Worm (Caenorhabditis elegans) whole organism, young adult: ENCODE results near the gene C23G10.5.
A peak's percentile ranks its signal among the peaks of the same experiment; 100 is the strongest.

ENCODE experiments used
- B0035.1 ChIP-seq: sonication (generic microtip); optimal IDR thresholded peaks from 2 replicates; lab custom pipeline; 2016; ENCODE audit warnings: missing genetic modification characterization, mild to moderate bottlenecking, missing compliant biosample characterization, missing genotype, missing genetic modification reagents
- B0261.1 ChIP-seq: sonication (generic microtip); optimal IDR thresholded peaks from 2 replicates; lab custom pipeline; 2016; ENCODE audit warnings: mild to moderate bottlenecking, missing genetic modification characterization, moderate library complexity, missing compliant biosample characterization
- C06A6.2 ChIP-seq: fragments of 200-800 bp; sonication (Bioruptor generic); conservative IDR thresholded peaks from 2 replicates; pipeline ENCODE4 v1.3.6; 2022; ENCODE audit warnings: missing genetic modification characterization, missing compliant biosample characterization
- F33H1.4 ChIP-seq: fragments of 200-800 bp; sonication (Bioruptor generic); IDR thresholded peaks from 2 replicates; pipeline ENCODE4 v1.3.6; 2022; ENCODE audit warnings: missing genetic modification reagents, missing genetic modification characterization, missing compliant biosample characterization
- F39B2.1 ChIP-seq: fragments of 200-800 bp; sonication (Bioruptor generic); IDR thresholded peaks from 2 replicates; pipeline ENCODE4 v1.3.6; 2022; ENCODE audit warnings: missing genetic modification reagents, missing genetic modification characterization, missing compliant biosample characterization
- F52B5.7 ChIP-seq: sonication (generic microtip); optimal IDR thresholded peaks from 2 replicates; lab custom pipeline; 2016; ENCODE audit warnings: mild to moderate bottlenecking, missing genetic modification characterization, missing compliant biosample characterization
- F57C9.4 ChIP-seq: sonication (generic microtip); optimal IDR thresholded peaks from 2 replicates; lab custom pipeline; 2017; ENCODE audit warnings: mild to moderate bottlenecking, missing genetic modification characterization, missing compliant biosample characterization
- Y53F4B.3 ChIP-seq: fragments of 200-800 bp; sonication (Bioruptor generic); IDR thresholded peaks from 2 replicates; pipeline ENCODE4 v1.3.6; 2022; ENCODE audit warnings: missing genetic modification reagents, missing genetic modification characterization, missing compliant biosample characterization
- Y53G8AR.9 ChIP-seq: fragments of 200-800 bp; sonication (Bioruptor generic); conservative IDR thresholded peaks from 2 replicates; pipeline ENCODE4 v1.3.6; 2022; ENCODE audit warnings: missing genetic modification reagents, missing genetic modification characterization, missing compliant biosample characterization
- ama-1 ChIP-seq, 3 experiments: fragments of 150-350 bp in 1 of 3; sonication (generic microtip) in 2 of 3; optimal IDR thresholded peaks; 2 replicates each; lab custom pipeline; 2014 to 2018; ENCODE audit warnings: missing biosample characterization in 2 of 3, missing genetic modification characterization in 2 of 3, missing genetic modification reagents in 2 of 3
- attf-5 ChIP-seq: fragments of 200-800 bp; sonication (Bioruptor generic); optimal IDR thresholded peaks from 2 replicates; lab custom pipeline; 2018; ENCODE audit warnings: mild to moderate bottlenecking, missing genetic modification characterization, missing compliant biosample characterization
- attf-6 ChIP-seq: fragments of 200-800 bp; sonication (Bioruptor generic); IDR thresholded peaks from 2 replicates; pipeline ENCODE4 v1.3.6; 2022; ENCODE audit warnings: missing genetic modification reagents, missing genetic modification characterization, missing compliant biosample characterization
- bed-1 ChIP-seq: fragments of 200-800 bp; sonication (Bioruptor generic); IDR thresholded peaks from 2 replicates; pipeline ENCODE4 v1.3.6; 2022; ENCODE audit warnings: missing genetic modification reagents, missing genetic modification characterization, missing compliant biosample characterization
- ccch-3 ChIP-seq: fragments of 200-800 bp; sonication (Bioruptor generic); optimal IDR thresholded peaks from 2 replicates; lab custom pipeline; 2018; ENCODE audit warnings: mild to moderate bottlenecking, missing genetic modification characterization, missing compliant biosample characterization
- cebp-2 ChIP-seq: fragments of 200-800 bp; sonication (Bioruptor generic); IDR thresholded peaks from 2 replicates; pipeline ENCODE4 v1.3.6; 2022; ENCODE audit warnings: missing genetic modification characterization, missing compliant biosample characterization
- ceh-27 ChIP-seq: fragments of 200-800 bp; sonication (Bioruptor generic); optimal IDR thresholded peaks from 2 replicates; lab custom pipeline; 2018; ENCODE audit warnings: mild to moderate bottlenecking, missing genetic modification characterization, moderate library complexity, missing compliant biosample characterization
- ceh-58 ChIP-seq: fragments of 200-800 bp; sonication (Bioruptor generic); IDR thresholded peaks from 2 replicates; pipeline ENCODE4 v1.3.6; 2022; ENCODE audit warnings: missing genetic modification characterization, missing compliant biosample characterization
- die-1 ChIP-seq: sonication (generic microtip); optimal IDR thresholded peaks from 2 replicates; lab custom pipeline; 2016; ENCODE audit warnings: missing genotype, mild to moderate bottlenecking, missing genetic modification characterization, missing compliant biosample characterization
- dpl-1 ChIP-seq: fragments of 150-350 bp; optimal IDR thresholded peaks from 2 replicates; lab custom pipeline; 2014; ENCODE audit warnings: missing biosample characterization, missing genetic modification reagents, missing genetic modification characterization
- egl-18 ChIP-seq: fragments of 200-800 bp; sonication (Bioruptor generic); IDR thresholded peaks from 2 replicates; pipeline ENCODE4 v1.3.6; 2022; ENCODE audit warnings: missing genetic modification reagents, missing genetic modification characterization, missing compliant biosample characterization
- ekl-4 ChIP-seq: fragments of 200-800 bp; sonication (Bioruptor generic); IDR thresholded peaks from 2 replicates; pipeline ENCODE4 v1.3.6; 2022; ENCODE audit warnings: missing genetic modification reagents, missing genetic modification characterization, missing compliant biosample characterization
- ets-4 ChIP-seq: fragments of 200-800 bp; sonication (Bioruptor generic); optimal IDR thresholded peaks from 2 replicates; lab custom pipeline; 2018; ENCODE audit warnings: mild to moderate bottlenecking, missing genetic modification characterization, missing compliant biosample characterization
- hmg-1.2 ChIP-seq: fragments of 200-800 bp; sonication (Bioruptor generic); IDR thresholded peaks from 2 replicates; pipeline ENCODE4 v1.3.6; 2022; ENCODE audit warnings: missing genetic modification reagents, missing genetic modification characterization, missing compliant biosample characterization
- hmg-20 ChIP-seq: fragments of 200-800 bp; sonication (Bioruptor generic); IDR thresholded peaks from 2 replicates; pipeline ENCODE4 v1.3.6; 2022; ENCODE audit warnings: missing genetic modification reagents, missing genetic modification characterization, missing compliant biosample characterization
- hrde-1 ChIP-seq: sonication (generic microtip); optimal IDR thresholded peaks from 2 replicates; lab custom pipeline; 2016; ENCODE audit warnings: missing genetic modification characterization, mild to moderate bottlenecking, missing compliant biosample characterization, moderate library complexity, missing genotype, missing genetic modification reagents, borderline replicate concordance
- hsf-1 ChIP-seq: fragments of 200-800 bp; sonication (Bioruptor generic); IDR thresholded peaks from 2 replicates; pipeline ENCODE4 v1.3.6; 2022; ENCODE audit warnings: missing genetic modification reagents, missing genetic modification characterization, missing compliant biosample characterization
- lag-1 ChIP-seq: fragments of 200-800 bp; sonication (Bioruptor generic); IDR thresholded peaks from 2 replicates; pipeline ENCODE4 v1.3.6; 2022; ENCODE audit warnings: missing genetic modification reagents, missing genetic modification characterization, missing compliant biosample characterization
- let-526 ChIP-seq: fragments of 200-800 bp; sonication (Bioruptor generic); IDR thresholded peaks from 2 replicates; pipeline ENCODE4 v1.3.6; 2022; ENCODE audit warnings: missing genetic modification reagents, missing genetic modification characterization, missing compliant biosample characterization
- madf-10 ChIP-seq: sonication (generic microtip); optimal IDR thresholded peaks from 2 replicates; lab custom pipeline; 2016; ENCODE audit warnings: mild to moderate bottlenecking, missing genetic modification characterization, missing compliant biosample characterization
- madf-3 ChIP-seq: fragments of 200-800 bp; sonication (Bioruptor generic); IDR thresholded peaks from 2 replicates; pipeline ENCODE4 v1.3.6; 2022; ENCODE audit warnings: missing genetic modification reagents, missing genetic modification characterization, missing compliant biosample characterization
- mcd-1 ChIP-seq: fragments of 200-800 bp; sonication (Bioruptor generic); IDR thresholded peaks from 2 replicates; pipeline ENCODE4 v1.3.6; 2022; ENCODE audit warnings: missing genetic modification reagents, missing genetic modification characterization, missing compliant biosample characterization
- mel-28 ChIP-seq: sonication (generic microtip); optimal IDR thresholded peaks from 2 replicates; lab custom pipeline; 2016; ENCODE audit warnings: borderline replicate concordance, mild to moderate bottlenecking, missing genetic modification characterization, missing compliant biosample characterization
- mxl-1 ChIP-seq: sonication (generic microtip); optimal IDR thresholded peaks from 2 replicates; lab custom pipeline; 2016; ENCODE audit warnings: missing genetic modification characterization, missing compliant biosample characterization
- nfya-1 ChIP-seq: sonication (generic microtip); optimal IDR thresholded peaks from 2 replicates; lab custom pipeline; 2017; ENCODE audit warnings: antibody characterized with exemption, missing compliant biosample characterization, missing genetic modification characterization, borderline replicate concordance; ENCODE audit not compliant: insufficient read depth
- nfya-2 ChIP-seq: fragments of 200-800 bp; sonication (Bioruptor generic); IDR thresholded peaks from 2 replicates; pipeline ENCODE4 v1.3.6; 2022; ENCODE audit warnings: missing genetic modification reagents, missing genetic modification characterization, missing compliant biosample characterization
- nhr-120 ChIP-seq: fragments of 200-800 bp; sonication (Bioruptor generic); IDR thresholded peaks from 2 replicates; pipeline ENCODE4 v1.3.6; 2022; ENCODE audit warnings: missing genetic modification characterization, missing compliant biosample characterization
- nhr-80 ChIP-seq: sonication (generic microtip); optimal IDR thresholded peaks from 2 replicates; lab custom pipeline; 2016; ENCODE audit warnings: missing genetic modification characterization, missing compliant biosample characterization
- rec-8 ChIP-seq, 2 experiments: sonication (generic microtip); optimal IDR thresholded peaks; 2 replicates each; lab custom pipeline; 2016; ENCODE audit warnings: mild to moderate bottlenecking in 2 of 2, missing genetic modification characterization in 2 of 2, missing genetic modification reagents in 2 of 2, missing genotype in 2 of 2, missing biosample characterization in 1 of 2, missing compliant biosample characterization in 1 of 2, moderate library complexity in 1 of 2
- sdz-38 ChIP-seq: sonication (generic microtip); optimal IDR thresholded peaks from 2 replicates; lab custom pipeline; 2016; ENCODE audit warnings: missing genotype, missing genetic modification characterization, missing compliant biosample characterization
- snpc-1.1 ChIP-seq: sonication (generic microtip); optimal IDR thresholded peaks from 2 replicates; lab custom pipeline; 2017; ENCODE audit warnings: missing genetic modification characterization, mild to moderate bottlenecking, missing compliant biosample characterization, antibody characterized with exemption, moderate library complexity, missing genotype, missing genetic modification reagents; ENCODE audit not compliant: insufficient read depth
- snpc-1.3 ChIP-seq: sonication (generic microtip); optimal IDR thresholded peaks from 2 replicates; lab custom pipeline; 2017; ENCODE audit warnings: missing genetic modification characterization, mild to moderate bottlenecking, missing compliant biosample characterization, antibody characterized with exemption, moderate library complexity, missing genotype, missing genetic modification reagents; ENCODE audit not compliant: insufficient read depth
- somi-1 ChIP-seq: fragments of 200-800 bp; sonication (Bioruptor generic); optimal IDR thresholded peaks from 2 replicates; lab custom pipeline; 2018; ENCODE audit warnings: mild to moderate bottlenecking, missing genetic modification characterization, missing compliant biosample characterization
- tbx-9 ChIP-seq: sonication (generic microtip); optimal IDR thresholded peaks from 2 replicates; lab custom pipeline; 2016; ENCODE audit warnings: borderline replicate concordance, missing genetic modification characterization, inconsistent platforms, missing compliant biosample characterization
- unc-62 ChIP-seq: fragments of 150-350 bp; optimal IDR thresholded peaks from 2 replicates; lab custom pipeline; 2014; ENCODE audit warnings: missing biosample characterization, missing genetic modification reagents, missing genetic modification characterization
- xnd-1 ChIP-seq: sonication (generic microtip); optimal IDR thresholded peaks from 2 replicates; lab custom pipeline; 2016; ENCODE audit warnings: missing genotype, missing genetic modification reagents, missing genetic modification characterization, missing compliant biosample characterization
- ztf-25 ChIP-seq: fragments of 200-800 bp; sonication (Bioruptor generic); IDR thresholded peaks from 2 replicates; pipeline ENCODE4 v1.3.6; 2022; ENCODE audit warnings: missing genetic modification reagents, missing genetic modification characterization, missing compliant biosample characterization
- ztf-6 ChIP-seq: fragments of 200-800 bp; sonication (Bioruptor generic); IDR thresholded peaks from 2 replicates; pipeline ENCODE4 v1.3.6; 2022; ENCODE audit warnings: missing genetic modification reagents, missing genetic modification characterization, missing compliant biosample characterization

Gene C23G10.5

ce11 chrIII:6206161-6206853 lies 15.4 kb downstream of the C23G10.5 start, which contains the start of the genes sna-3 and rps-3 (continued):
- TF ChIP-seq F39B2.1 (GFP tag; lab: Robert Waterston, UW) (no peak), somi-1 (GFP tag; lab: Kevin White, UChicago) (no peak), tbx-9 (no peak), snpc-1.1 (tag; lab: Kevin White, UChicago) (peak; percentile 66), Y53F4B.3 (no peak), nhr-120 (GFP tag; lab: Robert Waterston, UW) (no peak), hrde-1 (tag; lab: Kevin White, UChicago) (no peak), rec-8 (tag; optimal IDR thresholded peaks at IDR 0.05; lab: Kevin White, UChicago) (no peak), egl-18 (GFP tag; lab: Robert Waterston, UW) (no peak), B0261.1 (tag; lab: Kevin White, UChicago) (no peak), dpl-1 (GFP tag; lab: Kevin White, UChicago) (peak; percentile 29), let-526 (GFP tag; lab: Robert Waterston, UW) (no peak), mcd-1 (GFP tag; lab: Robert Waterston, UW) (peak; percentile 72), C06A6.2 (GFP tag; lab: Robert Waterston, UW) (no peak), bed-1 (no peak), ekl-4 (GFP tag; lab: Robert Waterston, UW) (no peak), die-1 (no peak), ccch-3 (GFP tag; lab: Kevin White, UChicago) (no peak), lag-1 (GFP tag; lab: Robert Waterston, UW) (no peak), attf-6 (GFP tag; lab: Robert Waterston, UW) (no peak), nhr-80 (tag; lab: Kevin White, UChicago) (peak; percentile 54), madf-10 (tag; lab: Kevin White, UChicago) (no peak), hsf-1 (GFP tag; lab: Robert Waterston, UW) (peak; percentile 58; the same call in 1 of the 2 replicates), ztf-6 (GFP tag; lab: Robert Waterston, UW) (no peak), hmg-1.2 (peak; percentile 86), ztf-25 (no peak), nfya-2 (GFP tag; lab: Robert Waterston, UW) (no peak), attf-5 (peak; percentile 83), cebp-2 (no peak), ama-1 (optimal IDR thresholded peaks at IDR 0.05; lab: Kevin White, UChicago) (no peak), ama-1 (GFP tag; optimal IDR thresholded peaks at IDR 0.05; lab: Kevin White, UChicago) (no peak), unc-62 (GFP tag; lab: Kevin White, UChicago) (peak; percentile 14), ets-4 (GFP tag; lab: Kevin White, UChicago) (no peak), snpc-1.3 (tag; lab: Kevin White, UChicago) (peak; percentile 55), Y53G8AR.9 (GFP tag; lab: Robert Waterston, UW) (no peak), nfya-1 (tag; lab: Kevin White, UChicago) (no peak), F52B5.7 (tag; lab: Kevin White, UChicago) (no peak), sdz-38 (tag; lab: Kevin White, UChicago) (no peak), madf-3 (GFP tag; lab: Robert Waterston, UW) (0 out of 2 replicates have a peak, but pooled peaks have one; percentile 20), ceh-58 (GFP tag; lab: Robert Waterston, UW) (no peak), B0035.1 (tag; lab: Kevin White, UChicago) (no peak), mel-28 (tag; lab: Kevin White, UChicago) (no peak), F33H1.4 (GFP tag; lab: Robert Waterston, UW) (peak; percentile 93), F57C9.4 (tag; lab: Kevin White, UChicago) (no peak), ceh-27 (GFP tag; lab: Kevin White, UChicago) (peak; percentile 50), hmg-20 (GFP tag; lab: Robert Waterston, UW) (no peak), mxl-1 (tag; lab: Kevin White, UChicago) (no peak), xnd-1 (no peak)
